Fruit fly (Drosophila melanogaster) whole organism, embryonic: ENCODE results near the gene CG14965.

Experiments
- Ada2b ChIP-seq: fragments of 200-800 bp; sonication (Bioruptor generic); IDR thresholded peaks from 2 replicates; pipeline ENCODE4 v1.3.6; 2022; ENCODE audit warnings: missing biosample characterization, missing genetic modification characterization
- B-H1 ChIP-seq: fragments of 200-800 bp; sonication (Bioruptor generic); IDR thresholded peaks from 3 replicates; pipeline ENCODE4 v1.3.6; 2022; ENCODE audit warnings: missing biosample characterization, missing genetic modification characterization
- BEAF-32 ChIP-seq: fragments of 200-800 bp; sonication (Bioruptor generic); optimal IDR thresholded peaks from 3 replicates; lab custom pipeline; 2017; ENCODE audit warnings: missing biosample characterization, missing genetic modification characterization, mild to moderate bottlenecking, moderate library complexity, missing genetic modification reagents
- CG10366 ChIP-seq: fragments of 200-800 bp; sonication (Bioruptor generic); IDR thresholded peaks from 2 replicates; pipeline ENCODE4 v1.3.6; 2022; ENCODE audit warnings: missing biosample characterization, missing genetic modification characterization
- CG10543 ChIP-seq: fragments of 200-800 bp; sonication (Bioruptor generic); optimal IDR thresholded peaks from 3 replicates; lab custom pipeline; 2017; ENCODE audit warnings: missing biosample characterization, mild to moderate bottlenecking, missing genetic modification characterization, moderate library complexity
- CG11093 ChIP-seq: fragments of 200-800 bp; sonication (Bioruptor generic); IDR thresholded peaks from 3 replicates; pipeline ENCODE4 v1.3.6; 2022; ENCODE audit warnings: missing biosample characterization, missing genetic modification characterization
- CG11504 ChIP-seq: fragments of 200-800 bp; sonication (Bioruptor generic); optimal IDR thresholded peaks from 3 replicates; lab custom pipeline; 2019; ENCODE audit warnings: missing biosample characterization, mild to moderate bottlenecking, missing genetic modification characterization, moderate library complexity
- CG12942 ChIP-seq: fragments of 200-800 bp; sonication (Bioruptor generic); optimal IDR thresholded peaks from 3 replicates; lab custom pipeline; 2016; ENCODE audit warnings: missing biosample characterization, missing genetic modification characterization
- CG13296 ChIP-seq: fragments of 200-800 bp; sonication (Bioruptor generic); optimal IDR thresholded peaks from 3 replicates; lab custom pipeline; 2018; ENCODE audit warnings: missing biosample characterization, mild to moderate bottlenecking, missing genetic modification characterization
- CG13624 ChIP-seq: fragments of 200-800 bp; sonication (Bioruptor generic); optimal IDR thresholded peaks from 2 replicates; lab custom pipeline; 2016; ENCODE audit warnings: missing biosample characterization, missing genetic modification characterization
- CG1647 ChIP-seq: fragments of 200-800 bp; sonication (Bioruptor generic); optimal IDR thresholded peaks from 3 replicates; lab custom pipeline; 2016; ENCODE audit warnings: missing biosample characterization, missing genetic modification characterization
- CG16813 ChIP-seq: fragments of 200-800 bp; sonication (Bioruptor generic); IDR thresholded peaks from 3 replicates; pipeline ENCODE4 v1.3.6; 2022; ENCODE audit warnings: missing biosample characterization, missing genetic modification characterization; ENCODE audit not compliant: partially characterized antibody
- CG17359 ChIP-seq: fragments of 200-800 bp; sonication (Bioruptor generic); optimal IDR thresholded peaks from 3 replicates; lab custom pipeline; 2018; ENCODE audit warnings: missing biosample characterization, mild to moderate bottlenecking, missing genetic modification characterization, moderate library complexity
- CG17361 ChIP-seq: fragments of 200-800 bp; sonication (Bioruptor generic); IDR thresholded peaks from 3 replicates; pipeline ENCODE4 v1.3.6; 2022; ENCODE audit warnings: missing biosample characterization, missing genetic modification characterization
- CG18476 ChIP-seq: fragments of 200-800 bp; sonication (Bioruptor generic); optimal IDR thresholded peaks from 2 replicates; lab custom pipeline; 2016; ENCODE audit warnings: missing biosample characterization, mild to moderate bottlenecking, missing genetic modification characterization
- CG2202 ChIP-seq: fragments of 200-800 bp; sonication (Bioruptor generic); optimal IDR thresholded peaks from 2 replicates; lab custom pipeline; 2018; ENCODE audit warnings: missing biosample characterization, mild to moderate bottlenecking, missing genetic modification characterization
- CG31365 ChIP-seq: fragments of 200-800 bp; sonication (Bioruptor generic); optimal IDR thresholded peaks from 2 replicates; lab custom pipeline; 2018; ENCODE audit warnings: missing biosample characterization, mild to moderate bottlenecking, missing genetic modification characterization
- CG31441 ChIP-seq: fragments of 200-800 bp; sonication (Bioruptor generic); IDR thresholded peaks from 2 replicates; pipeline ENCODE4 v1.3.6; 2022; ENCODE audit warnings: missing biosample characterization, missing genetic modification characterization
- CG34422 ChIP-seq: fragments of 200-800 bp; sonication (Bioruptor generic); IDR thresholded peaks from 3 replicates; pipeline ENCODE4 v1.3.6; 2022; ENCODE audit warnings: missing biosample characterization, missing genetic modification characterization
- CG4854 ChIP-seq: fragments of 200-800 bp; sonication (Bioruptor generic); optimal IDR thresholded peaks from 2 replicates; lab custom pipeline; 2016; ENCODE audit warnings: missing biosample characterization, missing genetic modification characterization, inconsistent platforms
- CG5245 ChIP-seq: fragments of 200-800 bp; sonication (Bioruptor generic); optimal IDR thresholded peaks from 3 replicates; lab custom pipeline; 2016; ENCODE audit warnings: missing biosample characterization, missing genetic modification characterization
- CG7372 ChIP-seq: fragments of 200-800 bp; sonication (Bioruptor generic); IDR thresholded peaks from 2 replicates; pipeline ENCODE4 v1.3.6; 2022; ENCODE audit warnings: missing biosample characterization, missing genetic modification characterization
- CG9797 ChIP-seq: fragments of 200-800 bp; sonication (Bioruptor generic); optimal IDR thresholded peaks from 3 replicates; lab custom pipeline; 2018; ENCODE audit warnings: missing biosample characterization, mild to moderate bottlenecking, missing genetic modification characterization
- D19A ChIP-seq: fragments of 200-800 bp; optimal IDR thresholded peaks from 3 replicates; lab custom pipeline; 2019; ENCODE audit warnings: missing biosample characterization, mild to moderate bottlenecking, missing genetic modification characterization, moderate library complexity
- Drgx ChIP-seq: fragments of 200-800 bp; sonication (Bioruptor generic); IDR thresholded peaks from 2 replicates; pipeline ENCODE4 v1.3.6; 2022; ENCODE audit warnings: missing biosample characterization, missing genetic modification characterization
- MBD-R2 ChIP-seq: fragments of 200-800 bp; sonication (Bioruptor generic); IDR thresholded peaks from 2 replicates; pipeline ENCODE4 v1.3.6; 2022; ENCODE audit warnings: missing biosample characterization, missing genetic modification characterization
- NFAT ChIP-seq: fragments of 200-800 bp; sonication (Bioruptor generic); IDR thresholded peaks from 2 replicates; pipeline ENCODE4 v1.3.6; 2022; ENCODE audit warnings: missing biosample characterization, missing genetic modification characterization
- TFAM ChIP-seq: fragments of 200-800 bp; sonication (Bioruptor generic); optimal IDR thresholded peaks from 2 replicates; lab custom pipeline; 2017; ENCODE audit warnings: missing biosample characterization, missing genetic modification characterization, inconsistent platforms
- al ChIP-seq: fragments of 200-800 bp; sonication (Bioruptor generic); IDR thresholded peaks from 2 replicates; pipeline ENCODE4 v1.3.6; 2022; ENCODE audit warnings: missing biosample characterization, missing genetic modification characterization
- amos ChIP-seq: fragments of 200-800 bp; sonication (Bioruptor generic); IDR thresholded peaks from 2 replicates; pipeline ENCODE4 v1.3.6; 2022; ENCODE audit warnings: missing biosample characterization, missing genetic modification characterization; ENCODE audit not compliant: partially characterized antibody
- az2 ChIP-seq: fragments of 200-800 bp; sonication (Bioruptor generic); optimal IDR thresholded peaks from 3 replicates; lab custom pipeline; 2016; ENCODE audit warnings: missing biosample characterization, missing genetic modification characterization
- bab2 ChIP-seq: fragments of 200-800 bp; sonication (Bioruptor generic); optimal IDR thresholded peaks from 2 replicates; lab custom pipeline; 2016; ENCODE audit warnings: missing biosample characterization, missing genetic modification characterization
- cato ChIP-seq: fragments of 200-800 bp; sonication (Bioruptor generic); optimal IDR thresholded peaks from 2 replicates; lab custom pipeline; 2016; ENCODE audit warnings: missing biosample characterization, missing genetic modification characterization, borderline replicate concordance
- chinmo ChIP-seq: fragments of 200-800 bp; sonication (Bioruptor generic); IDR thresholded peaks from 4 replicates; pipeline ENCODE4 v1.3.6; 2022; ENCODE audit warnings: missing biosample characterization, missing genetic modification characterization; ENCODE audit not compliant: partially characterized antibody
- crol ChIP-seq: fragments of 200-800 bp; sonication (Bioruptor generic); IDR thresholded peaks from 2 replicates; pipeline ENCODE4 v1.3.6; 2022; ENCODE audit warnings: missing biosample characterization, missing genetic modification characterization
- en ChIP-seq: fragments of 200-800 bp; sonication (Bioruptor generic); optimal IDR thresholded peaks from 2 replicates; lab custom pipeline; 2016; ENCODE audit warnings: missing biosample characterization, missing genetic modification characterization
- ftz-f1 ChIP-seq: fragments of 200-800 bp; sonication (Bioruptor generic); optimal IDR thresholded peaks from 2 replicates; lab custom pipeline; 2016; ENCODE audit warnings: missing biosample characterization, missing genetic modification characterization
- grau ChIP-seq: fragments of 200-800 bp; optimal IDR thresholded peaks from 3 replicates; lab custom pipeline; 2019; ENCODE audit warnings: missing biosample characterization, mild to moderate bottlenecking, missing genetic modification characterization, moderate library complexity
- ham ChIP-seq: fragments of 200-800 bp; sonication (Bioruptor generic); IDR thresholded peaks from 2 replicates; pipeline ENCODE4 v1.3.6; 2022; ENCODE audit warnings: missing biosample characterization, missing genetic modification characterization
- insv ChIP-seq, 2 experiments: fragments of 200-800 bp; sonication (Bioruptor generic); optimal IDR thresholded peaks; 3 replicates each; lab custom pipeline; 2016 to 2018; ENCODE audit warnings: missing biosample characterization in 2 of 2, missing genetic modification characterization in 2 of 2
- jigr1 ChIP-seq: fragments of 200-800 bp; sonication (Bioruptor generic); IDR thresholded peaks from 3 replicates; pipeline ENCODE4 v1.3.6; 2022; ENCODE audit warnings: missing biosample characterization, missing genetic modification characterization
- luna ChIP-seq: fragments of 200-800 bp; sonication (Bioruptor generic); optimal IDR thresholded peaks from 2 replicates; lab custom pipeline; 2016; ENCODE audit warnings: missing biosample characterization, missing genetic modification characterization
- mld ChIP-seq: fragments of 200-800 bp; sonication (Bioruptor generic); IDR thresholded peaks from 3 replicates; pipeline ENCODE4 v1.3.6; 2022; ENCODE audit warnings: missing biosample characterization, missing genetic modification characterization; ENCODE audit not compliant: partially characterized antibody
- oc ChIP-seq: fragments of 200-800 bp; sonication (Bioruptor generic); optimal IDR thresholded peaks from 2 replicates; lab custom pipeline; 2018; ENCODE audit warnings: missing biosample characterization, mild to moderate bottlenecking, missing genetic modification characterization, moderate library complexity
- onecut ChIP-seq: fragments of 200-800 bp; sonication (Bioruptor generic); IDR thresholded peaks from 2 replicates; pipeline ENCODE4 v1.3.6; 2022; ENCODE audit warnings: missing biosample characterization, missing genetic modification characterization
- p53 ChIP-seq: fragments of 200-800 bp; sonication (Bioruptor generic); optimal IDR thresholded peaks from 2 replicates; lab custom pipeline; 2016; ENCODE audit warnings: missing biosample characterization, missing genetic modification characterization
- salm ChIP-seq: fragments of 200-800 bp; sonication (Bioruptor generic); optimal IDR thresholded peaks from 2 replicates; lab custom pipeline; 2018; ENCODE audit warnings: missing biosample characterization, mild to moderate bottlenecking, missing genetic modification characterization
- slbo ChIP-seq: fragments of 200-800 bp; sonication (Bioruptor generic); IDR thresholded peaks from 2 replicates; pipeline ENCODE4 v1.3.6; 2022; ENCODE audit warnings: missing biosample characterization, missing genetic modification characterization
- sob ChIP-seq: fragments of 200-800 bp; sonication (Bioruptor generic); IDR thresholded peaks from 2 replicates; pipeline ENCODE4 v1.3.6; 2022; ENCODE audit warnings: missing biosample characterization, missing genetic modification characterization
- stc ChIP-seq: fragments of 200-800 bp; sonication (Bioruptor generic); IDR thresholded peaks from 2 replicates; pipeline ENCODE4 v1.3.6; 2022; ENCODE audit warnings: missing biosample characterization, missing genetic modification characterization
- ttk ChIP-seq: fragments of 200-800 bp; sonication (Bioruptor generic); IDR thresholded peaks from 2 replicates; pipeline ENCODE4 v2.1.2; 2022; ENCODE audit warnings: missing biosample characterization, missing genetic modification characterization
- wek ChIP-seq: fragments of 200-800 bp; sonication (Bioruptor generic); optimal IDR thresholded peaks from 3 replicates; lab custom pipeline; 2018; ENCODE audit warnings: missing biosample characterization, mild to moderate bottlenecking, missing genetic modification characterization, moderate library complexity

CG14965 gene

DNA sequence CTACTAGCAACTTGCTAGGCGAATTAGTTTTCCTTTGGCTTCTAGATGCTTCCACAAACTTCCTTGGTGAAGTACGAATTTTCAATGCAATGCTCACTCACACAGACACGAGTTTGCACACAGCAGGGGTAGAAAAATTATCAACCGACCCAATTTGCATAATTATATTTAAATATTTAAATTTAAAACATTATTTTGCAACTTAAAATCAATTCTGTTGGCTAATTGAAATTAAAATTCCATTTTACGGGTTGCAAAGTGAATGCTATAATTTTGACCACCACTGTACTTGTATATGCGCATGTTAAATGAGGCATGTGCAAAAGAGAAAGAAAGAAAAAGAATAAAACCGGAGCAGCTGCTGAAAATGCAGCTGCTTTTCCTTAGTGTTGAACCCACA is 1.8 kb upstream of the CG14965 start (continued):
- TF ChIP-seq NFAT (GFP tag; lab: Robert Waterston, UW) = peak; percentile 87
- peak; percentile 95 for TF ChIP-seq oc (tag; lab: Kevin White, UChicago)
- TF ChIP-seq CG18476 (GFP tag; lab: Kevin White, UChicago) = peak; percentile 86
- peak; percentile 87 for TF ChIP-seq CG2202 (tag; lab: Kevin White, UChicago)
- TF ChIP-seq stc (GFP tag; lab: Robert Waterston, UW) = peak; percentile 93
- peak; percentile 96 for TF ChIP-seq CG31441 (GFP tag; lab: Robert Waterston, UW)
- TF ChIP-seq TFAM (GFP tag; lab: Kevin White, UChicago) = peak; percentile 75
- no peak for TF ChIP-seq p53 (GFP tag; lab: Kevin White, UChicago)
- TF ChIP-seq jigr1 (GFP tag; lab: Robert Waterston, UW) = peak; percentile 90
- peak; percentile 8 for TF ChIP-seq luna
- TF ChIP-seq insv (GFP tag; optimal IDR thresholded peaks at IDR 0.05; lab: Kevin White, UChicago) = peak in 1 of 2 experiments; percentile 11
- no peak for TF ChIP-seq CG16813 (GFP tag; lab: Robert Waterston, UW)
- TF ChIP-seq en (GFP tag; lab: Kevin White, UChicago) = peak; percentile 24
- TF ChIP-seq sob = peak; percentile 95
- no peak for TF ChIP-seq chinmo
- TF ChIP-seq CG11093 = peak; percentile 88
- TF ChIP-seq mld (GFP tag; lab: Robert Waterston, UW) = no peak
- TF ChIP-seq al (GFP tag; lab: Robert Waterston, UW) = peak; percentile 80
- TF ChIP-seq CG34422 (GFP tag; lab: Robert Waterston, UW) = peak; percentile 97
- no peak for TF ChIP-seq BEAF-32 (GFP tag; lab: Kevin White, UChicago)
- no peak for TF ChIP-seq amos
- TF ChIP-seq CG4854 (GFP tag; lab: Kevin White, UChicago) = peak; percentile 67
- TF ChIP-seq az2 (GFP tag; lab: Kevin White, UChicago) = peak; percentile 91
- peak; percentile 91 for TF ChIP-seq onecut (GFP tag; lab: Robert Waterston, UW)
- peak; percentile 95 for TF ChIP-seq CG17361
- peak; percentile 80 for TF ChIP-seq CG12942 (GFP tag; lab: Kevin White, UChicago)
- TF ChIP-seq ttk (GFP tag; lab: Robert Waterston, UW) = peak; percentile 91
- peak; percentile 72 for TF ChIP-seq CG1647 (GFP tag; lab: Kevin White, UChicago)
- peak; percentile 87 for TF ChIP-seq CG5245
- peak; percentile 45 for TF ChIP-seq wek (GFP tag; lab: Kevin White, UChicago)
- TF ChIP-seq CG10366 (GFP tag; lab: Robert Waterston, UW) = peak; percentile 94
- TF ChIP-seq Drgx = peak; percentile 99
- peak; percentile 92 for TF ChIP-seq CG7372
- TF ChIP-seq grau (tag; lab: Kevin White, UChicago) = peak; percentile 91
- TF ChIP-seq CG13624 (GFP tag; lab: Kevin White, UChicago) = peak; percentile 23
- peak; percentile 95 for TF ChIP-seq CG11504
- TF ChIP-seq crol (GFP tag; lab: Robert Waterston, UW) = peak; percentile 53
- peak; percentile 92 for TF ChIP-seq CG13296 (GFP tag; lab: Kevin White, UChicago)
- TF ChIP-seq cato (GFP tag; lab: Kevin White, UChicago) = peak; percentile 66
- no peak for TF ChIP-seq ftz-f1 (GFP tag; lab: Kevin White, UChicago)
- peak; percentile 59 for TF ChIP-seq CG10543 (GFP tag; lab: Kevin White, UChicago)
- peak; percentile 30 for TF ChIP-seq CG9797 (GFP tag; lab: Kevin White, UChicago)
- TF ChIP-seq salm (tag; lab: Kevin White, UChicago) = peak; percentile 90
- peak; percentile 98 for TF ChIP-seq CG17359 (tag; lab: Kevin White, UChicago)
- peak; percentile 76 for TF ChIP-seq MBD-R2 (GFP tag; lab: Robert Waterston, UW)
- peak; percentile 95 for TF ChIP-seq Ada2b (GFP tag; lab: Robert Waterston, UW)
- TF ChIP-seq ham = no peak
- TF ChIP-seq B-H1 (GFP tag; lab: Robert Waterston, UW) = peak; percentile 93
- TF ChIP-seq slbo (GFP tag; lab: Robert Waterston, UW) = peak; percentile 94
- TF ChIP-seq CG31365 (tag; lab: Kevin White, UChicago) = peak; percentile 72
- peak; percentile 79 for TF ChIP-seq bab2
- peak; percentile 93 for TF ChIP-seq D19A
